Fruit fly (Drosophila melanogaster): Measurements from ENCODE around the gene zfh1.

zfh1 gene

DNA sequence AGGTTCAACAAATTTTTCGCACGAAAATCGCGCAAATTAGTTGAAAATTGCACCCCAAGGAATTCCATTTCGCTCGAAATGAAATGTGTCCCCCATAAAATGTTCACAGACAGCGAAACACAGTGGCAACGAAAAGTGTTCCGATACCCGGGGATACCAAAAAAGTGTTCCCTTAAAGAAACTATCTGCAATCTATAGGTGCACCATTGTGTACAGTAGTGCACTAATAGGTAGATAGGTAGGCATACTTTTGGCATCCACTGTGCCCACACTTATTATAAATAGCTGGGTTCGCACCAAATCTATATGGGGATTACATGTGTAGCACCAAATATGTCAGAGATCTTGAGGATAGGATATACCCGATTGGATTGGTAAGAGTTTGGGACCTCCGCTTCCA, 31.0 kb downstream of the zfh1 start (continued):
- peak; percentile 87 for TF ChIP-seq lmd (GFP tag; IDR thresholded peaks at IDR 0.05)
- no peak for TF ChIP-seq CG14965 (GFP tag; optimal IDR thresholded peaks at IDR 0.05; ENCODE audit: borderline replicate concordance)
- TF ChIP-seq danr (GFP tag; IDR thresholded peaks at IDR 0.05), result peak; percentile 37; the same call in 1 of the 2 replicates
- no peak for TF ChIP-seq Sox100B (GFP tag; optimal IDR thresholded peaks at IDR 0.05)
- peak; percentile 45 for TF ChIP-seq tio (GFP tag; optimal IDR thresholded peaks at IDR 0.05)
- TF ChIP-seq CG11504 (tag; optimal IDR thresholded peaks at IDR 0.05), result peak; percentile 45
- no peak for TF ChIP-seq CG2129 (GFP tag; IDR thresholded peaks at IDR 0.05; ENCODE audit: partially characterized antibody)
- no peak for TF ChIP-seq CG15514 (GFP tag; optimal IDR thresholded peaks at IDR 0.05)
- TF ChIP-seq ind (GFP tag; optimal IDR thresholded peaks at IDR 0.05), result peak; percentile 61
- TF ChIP-seq Bteb2 (GFP tag; optimal IDR thresholded peaks at IDR 0.05), result peak; percentile 31
- peak; percentile 14 for TF ChIP-seq Max (GFP tag; optimal IDR thresholded peaks at IDR 0.05)
- TF ChIP-seq CG8359 (GFP tag; optimal IDR thresholded peaks at IDR 0.05; ENCODE audit: borderline replicate concordance), result no peak
- peak; percentile 27; the same call in 1 of the 3 replicates for TF ChIP-seq croc (GFP tag; conservative IDR thresholded peaks at IDR 0.05)
- no peak for TF ChIP-seq Sin3A (optimal IDR thresholded peaks at IDR 0.05)
- peak; percentile 91 for TF ChIP-seq CG9932 (GFP tag; IDR thresholded peaks at IDR 0.05)
- peak; percentile 31 for TF ChIP-seq phol (tag; optimal IDR thresholded peaks at IDR 0.05)
- no peak for TF ChIP-seq Tbp (GFP tag; optimal IDR thresholded peaks at IDR 0.05)
- no peak for TF ChIP-seq da (GFP tag; optimal IDR thresholded peaks at IDR 0.05)
- no peak for TF ChIP-seq D (optimal IDR thresholded peaks at IDR 0.05)
- peak; percentile 22 for TF ChIP-seq D (GFP tag; optimal IDR thresholded peaks at IDR 0.05)
- peak; percentile 76 for TF ChIP-seq rib (GFP tag; IDR thresholded peaks at IDR 0.05)
- TF ChIP-seq fd102C (GFP tag; optimal IDR thresholded peaks at IDR 0.05), result no peak
- TF ChIP-seq nmo (GFP tag; optimal IDR thresholded peaks at IDR 0.05), result peak; percentile 59
- peak; percentile 50 for TF ChIP-seq Poxn (GFP tag; IDR thresholded peaks at IDR 0.05)
- no peak for TF ChIP-seq CG2116 (GFP tag; optimal IDR thresholded peaks at IDR 0.05)
- TF ChIP-seq chif (GFP tag; optimal IDR thresholded peaks at IDR 0.05), result peak; percentile 41 to 59
- TF ChIP-seq Elba2 (GFP tag; optimal IDR thresholded peaks at IDR 0.05), result no peak
- TF ChIP-seq MTF-1 (GFP tag; optimal IDR thresholded peaks at IDR 0.05; ENCODE audit: borderline replicate concordance), result peak; percentile 1
- TF ChIP-seq vnd (GFP tag; IDR thresholded peaks at IDR 0.05; ENCODE audit: partially characterized antibody), result no peak
- peak; percentile 65 for TF ChIP-seq grau (tag; optimal IDR thresholded peaks at IDR 0.05)
- TF ChIP-seq CG6813 (GFP tag; optimal IDR thresholded peaks at IDR 0.05), result no peak
- TF ChIP-seq Dbx (GFP tag; IDR thresholded peaks at IDR 0.05), result peak; percentile 61
- peak; percentile 52 for TF ChIP-seq gt (GFP tag; IDR thresholded peaks at IDR 0.05)
- TF ChIP-seq CG17361 (GFP tag; IDR thresholded peaks at IDR 0.05), result no peak; the same call in 1 of the 3 replicates
- peak; percentile 51 for TF ChIP-seq az2 (GFP tag; optimal IDR thresholded peaks at IDR 0.05)
- TF ChIP-seq CG11695 (GFP tag; IDR thresholded peaks at IDR 0.05), result peak; percentile 67; the same call in 2 of the 3 replicates
- TF ChIP-seq CG3847 (GFP tag; IDR thresholded peaks at IDR 0.05), result peak; percentile 63
- peak; percentile 35 for TF ChIP-seq tin (GFP tag; optimal IDR thresholded peaks at IDR 0.05)
- TF ChIP-seq Hr78 (GFP tag; optimal IDR thresholded peaks at IDR 0.05), result no peak
- TF ChIP-seq Ravus (GFP tag; IDR thresholded peaks at IDR 0.05), result 0 out of 2 replicates have a peak, but pooled peaks have one; percentile 8
- TF ChIP-seq Jarid2 (GFP tag; optimal IDR thresholded peaks at IDR 0.05), result no peak
- peak; percentile 81 for TF ChIP-seq row (GFP tag; IDR thresholded peaks at IDR 0.05)
- TF ChIP-seq CG6254 (GFP tag; optimal IDR thresholded peaks at IDR 0.05), result peak; percentile 40
- peak; percentile 5 for TF ChIP-seq slou (GFP tag; optimal IDR thresholded peaks at IDR 0.05)
- peak; percentile 45 for TF ChIP-seq CHES-1-like (GFP tag; optimal IDR thresholded peaks at IDR 0.05)
- no peak for TF ChIP-seq CG34224 (GFP tag; IDR thresholded peaks at IDR 0.05; ENCODE audit: partially characterized antibody)
- no peak for TF ChIP-seq D19A (tag; optimal IDR thresholded peaks at IDR 0.05)
- TF ChIP-seq Taf1 (GFP tag; IDR thresholded peaks at IDR 0.05), result peak; percentile 74; the same call in 1 of the 2 replicates
- TF ChIP-seq Spps (tag; optimal IDR thresholded peaks at IDR 0.05), result no peak
- peak; percentile 32 for TF ChIP-seq ERR (GFP tag; optimal IDR thresholded peaks at IDR 0.05)
- TF ChIP-seq CG10462 (GFP tag; optimal IDR thresholded peaks at IDR 0.05), result peak; percentile 19
